Worm (Caenorhabditis elegans): ENCODE measurements around the gene sir-2.1.

ce11 chrIV:10396827-10397226 is 30.8 kb upstream of the sir-2.1 start:
- no peak for TF ChIP-seq unc-39 (tag; optimal IDR thresholded peaks at IDR 0.05)
- TF ChIP-seq nhr-237 (tag; optimal IDR thresholded peaks at IDR 0.05) = no peak
- TF ChIP-seq unc-62 (GFP tag; optimal IDR thresholded peaks at IDR 0.05) = no peak
- TF ChIP-seq fos-1 (tag; optimal IDR thresholded peaks at IDR 0.05) = no peak
- no peak for TF ChIP-seq ama-1 (optimal IDR thresholded peaks at IDR 0.05)
- no peak for TF ChIP-seq nhr-77 (tag; optimal IDR thresholded peaks at IDR 0.05)
- no peak for TF ChIP-seq ceh-82 (tag; optimal IDR thresholded peaks at IDR 0.05)
- TF ChIP-seq nhr-11 (tag; optimal IDR thresholded peaks at IDR 0.05) = no peak
- no peak for TF ChIP-seq skn-1 (tag; optimal IDR thresholded peaks at IDR 0.05)
- TF ChIP-seq ceh-16 (tag; optimal IDR thresholded peaks at IDR 0.05) = no peak
